Fruit fly (Drosophila melanogaster) Kc167 (cell line): Measurements from ENCODE around the gene TfIIEalpha.

Experiments used
- Myc ChIP-seq: fragments of >200 bp; optimal IDR thresholded peaks from 2 replicates; lab custom pipeline; 2017; ENCODE audit warnings: missing external identifiers
- h ChIP-seq: fragments of >200 bp; optimal IDR thresholded peaks from 3 replicates; lab custom pipeline; 2018; ENCODE audit warnings: missing external identifiers
- insv ChIP-seq: fragments of >200 bp; optimal IDR thresholded peaks from 3 replicates; lab custom pipeline; 2018; ENCODE audit warnings: missing external identifiers
- psq ChIP-seq: fragments of >200 bp; optimal IDR thresholded peaks from 2 replicates; lab custom pipeline; 2017; ENCODE audit warnings: missing external identifiers

DNA sequence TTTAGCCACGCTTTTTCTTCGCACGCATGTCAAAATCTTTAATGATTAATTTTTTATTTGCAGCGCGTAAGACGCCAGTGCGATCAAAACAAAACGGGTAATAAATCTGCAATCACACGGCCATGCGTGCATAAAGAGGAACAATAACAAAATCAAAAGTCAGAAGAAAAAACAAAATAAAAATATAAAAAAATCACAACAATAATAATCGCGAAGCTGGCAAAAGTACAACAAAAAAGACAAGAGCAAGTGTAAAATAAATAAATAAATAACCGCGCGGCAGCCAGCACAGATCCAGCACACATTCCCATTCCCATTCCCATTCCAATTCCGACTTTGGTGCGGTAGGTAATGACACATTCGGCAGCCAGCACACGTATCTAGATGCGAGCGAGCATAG is 47.3 kb upstream of the TfIIEalpha start:
- TF ChIP-seq h (lab: Kevin White, UChicago) (no peak), psq (no peak), Myc (lab: Kevin White, UChicago) (no peak), insv (lab: Kevin White, UChicago) (no peak)
